Worm (Caenorhabditis elegans) whole organism, L3 larva: Measurements from ENCODE around the gene sri-21.

Source experiments
- ceh-16 ChIP-seq: sonication (generic microtip); optimal IDR thresholded peaks from 2 replicates; lab custom pipeline; 2017; ENCODE audit warnings: missing biosample characterization, missing genetic modification characterization
- ceh-82 ChIP-seq: fragments of 150-350 bp; optimal IDR thresholded peaks from 2 replicates; lab custom pipeline; 2014; ENCODE audit warnings: missing biosample characterization, missing genetic modification characterization
- ceh-9 ChIP-seq: sonication (generic microtip); optimal IDR thresholded peaks from 2 replicates; lab custom pipeline; 2018; ENCODE audit warnings: missing biosample characterization, missing genetic modification characterization
- elt-2 ChIP-seq: sonication (generic microtip); optimal IDR thresholded peaks from 2 replicates; lab custom pipeline; 2016; ENCODE audit warnings: missing genetic modification reagents, mild to moderate bottlenecking, missing genetic modification characterization, missing compliant biosample characterization
- nhr-11 ChIP-seq: fragments of 150-350 bp; optimal IDR thresholded peaks from 2 replicates; lab custom pipeline; 2014; ENCODE audit warnings: missing biosample characterization, missing genetic modification characterization
- nhr-12 ChIP-seq: fragments of 150-350 bp; optimal IDR thresholded peaks from 2 replicates; lab custom pipeline; 2014; ENCODE audit warnings: missing biosample characterization, missing genetic modification characterization
- tbx-2 ChIP-seq: sonication (generic microtip); optimal IDR thresholded peaks from 2 replicates; lab custom pipeline; 2016; ENCODE audit warnings: mild to moderate bottlenecking, missing genetic modification characterization, missing compliant biosample characterization

DNA sequence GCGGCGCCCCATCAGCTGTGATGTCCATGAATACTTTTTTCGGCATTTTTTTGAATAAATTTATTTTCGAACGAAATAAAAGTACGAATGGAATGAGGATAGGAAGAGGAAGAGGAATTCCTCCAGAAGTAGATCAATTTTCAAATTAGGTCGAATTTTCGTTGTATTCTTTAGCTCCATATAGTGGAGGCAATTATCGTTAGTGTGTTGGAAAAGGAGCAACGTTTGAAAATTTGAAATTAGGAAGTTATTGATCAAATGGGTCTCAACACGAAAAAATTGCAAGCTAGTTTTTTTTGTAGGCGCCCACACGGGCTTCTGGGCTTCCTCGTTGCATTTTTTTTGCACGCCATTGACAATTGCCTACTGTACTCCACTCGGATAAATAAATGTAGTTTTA lies 42.4 kb downstream of the sri-21 start, which contains the start of gene T22F3.12:
- TF ChIP-seq elt-2 (tag; lab: Kevin White, UChicago) (no peak), ceh-9 (no peak), nhr-12 (tag; lab: Kevin White, UChicago) (no peak), tbx-2 (no peak), nhr-11 (no peak), ceh-82 (tag; lab: Kevin White, UChicago) (no peak), ceh-16 (tag; lab: Kevin White, UChicago) (no peak)
